Worm (Caenorhabditis elegans): ENCODE data around the gene Y56A3A.7.

DNA sequence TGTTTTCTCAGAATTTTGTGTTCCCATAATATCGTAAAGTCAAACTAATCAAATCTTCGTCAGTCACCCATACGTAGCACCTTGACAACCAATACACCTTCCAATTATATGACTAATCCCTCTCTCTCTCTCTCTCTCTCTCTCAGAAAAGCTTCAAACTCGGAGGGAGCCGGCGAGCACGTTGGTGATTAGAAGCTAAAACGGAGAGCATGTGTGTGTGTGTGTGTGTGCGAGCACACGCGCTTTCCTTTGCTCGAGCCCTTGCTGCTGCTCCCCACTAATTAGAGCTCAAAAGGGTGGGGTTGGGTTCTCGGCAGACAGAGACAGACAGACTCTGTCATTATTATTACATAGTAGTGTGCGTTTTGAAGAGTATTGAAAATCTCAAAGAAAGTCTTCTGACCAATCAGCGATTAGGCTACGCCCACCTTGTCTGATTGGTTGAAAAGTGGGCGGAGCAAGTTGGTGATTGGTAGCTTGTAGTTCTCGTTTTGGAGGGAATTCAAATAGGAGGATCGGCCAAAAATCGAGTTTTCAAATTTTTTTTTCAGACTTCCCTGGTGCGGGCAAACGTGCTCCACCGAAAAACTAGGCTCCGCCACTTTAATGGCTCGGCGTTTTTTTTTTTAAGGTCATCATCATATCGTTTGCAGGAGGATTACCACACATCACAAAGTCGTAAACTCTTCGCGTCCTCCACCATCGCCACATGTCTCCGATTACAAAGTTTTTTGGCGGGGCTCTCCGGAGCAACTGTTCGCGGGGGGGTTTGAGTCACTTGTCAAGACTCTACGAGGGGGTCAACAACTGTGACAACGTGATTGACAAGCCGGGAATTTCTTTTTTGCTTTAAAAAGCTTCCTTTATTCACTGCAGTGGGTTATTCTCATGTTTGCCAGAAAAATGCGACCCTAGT is 11.5 kb downstream of the Y56A3A.7 start:
- TF ChIP-seq klf-2 (GFP tag; conservative IDR thresholded peaks at IDR 0.05) (no peak), tab-1 (GFP tag; IDR thresholded peaks at IDR 0.05) (no peak), flt-1 (GFP tag; IDR thresholded peaks at IDR 0.05) (no peak)

Data from whole organism, midembryonic.